Fruit fly (Drosophila melanogaster): ENCODE results near the gene asun.
A peak's percentile ranks its signal among the peaks of the same experiment; 100 is the strongest.

Gene asun

dm6 chr3R:16282080-16282690 lies 18.1 kb downstream of the asun start:
- TF ChIP-seq Snoo (tag; optimal IDR thresholded peaks at IDR 0.05) (no peak), CG13204 (GFP tag; optimal IDR thresholded peaks at IDR 0.05) (peak; percentile 22), Pif1B (GFP tag; optimal IDR thresholded peaks at IDR 0.05) (no peak), Pif1A (GFP tag; optimal IDR thresholded peaks at IDR 0.05) (no peak), CG34367 (tag; optimal IDR thresholded peaks at IDR 0.05) (no peak), EcR (GFP tag; optimal IDR thresholded peaks at IDR 0.05) (peak; percentile 95), CG12605 (GFP tag; IDR thresholded peaks at IDR 0.05) (no peak), CG9948 (tag; optimal IDR thresholded peaks at IDR 0.05) (no peak), CG8159 (tag; optimal IDR thresholded peaks at IDR 0.05) (no peak), gl (tag; optimal IDR thresholded peaks at IDR 0.05) (peak; percentile 22), CG14655 (GFP tag; optimal IDR thresholded peaks at IDR 0.05) (no peak), D1 (tag; optimal IDR thresholded peaks at IDR 0.05) (no peak), CG10348 (GFP tag; IDR thresholded peaks at IDR 0.05) (no peak), rn (GFP tag; IDR thresholded peaks at IDR 0.05) (no peak), CG32121 (GFP tag; IDR thresholded peaks at IDR 0.05) (no peak), CG8301 (tag; optimal IDR thresholded peaks at IDR 0.05) (no peak), CG4496 (GFP tag; IDR thresholded peaks at IDR 0.05) (no peak), CG17806 (tag; optimal IDR thresholded peaks at IDR 0.05) (no peak)

- TF ChIP-seq Pif1B (GFP tag; optimal IDR thresholded peaks at IDR 0.05) (no peak), CG10348 (GFP tag; IDR thresholded peaks at IDR 0.05) (no peak)
Measured at dm6 chr3R:16284481-16284880, 20.4 kb downstream of the asun start.

dm6 chr3R:16284901-16285300 lies 20.8 kb downstream of the asun start:
- TF ChIP-seq CG9948 (tag; optimal IDR thresholded peaks at IDR 0.05) = no peak
- no peak for TF ChIP-seq CG8159 (tag; optimal IDR thresholded peaks at IDR 0.05)
- peak; percentile 57 for TF ChIP-seq EcR (GFP tag; optimal IDR thresholded peaks at IDR 0.05)
- no peak for TF ChIP-seq CG34367 (tag; optimal IDR thresholded peaks at IDR 0.05)
- TF ChIP-seq CG8301 (tag; optimal IDR thresholded peaks at IDR 0.05) = no peak

- TF ChIP-seq EcR (GFP tag; optimal IDR thresholded peaks at IDR 0.05) = no peak
- TF ChIP-seq CG4496 (GFP tag; IDR thresholded peaks at IDR 0.05) = no peak
- no peak for TF ChIP-seq CG10348 (GFP tag; IDR thresholded peaks at IDR 0.05)
- TF ChIP-seq CG8159 (tag; optimal IDR thresholded peaks at IDR 0.05) = no peak
- no peak for TF ChIP-seq D1 (tag; optimal IDR thresholded peaks at IDR 0.05)
- TF ChIP-seq CG8301 (tag; optimal IDR thresholded peaks at IDR 0.05) = no peak
- no peak for TF ChIP-seq Pif1A (GFP tag; optimal IDR thresholded peaks at IDR 0.05)
- no peak for TF ChIP-seq CG17806 (tag; optimal IDR thresholded peaks at IDR 0.05)
- TF ChIP-seq Ets98B (GFP tag; IDR thresholded peaks at IDR 0.05) = no peak
- no peak for TF ChIP-seq CG15710 (tag; optimal IDR thresholded peaks at IDR 0.05)
- TF ChIP-seq CG12605 (GFP tag; IDR thresholded peaks at IDR 0.05) = no peak
- TF ChIP-seq CG13204 (GFP tag; optimal IDR thresholded peaks at IDR 0.05) = no peak
- TF ChIP-seq CG14655 (GFP tag; optimal IDR thresholded peaks at IDR 0.05) = no peak
- TF ChIP-seq gl (tag; optimal IDR thresholded peaks at IDR 0.05) = no peak
- TF ChIP-seq CG34367 (tag; optimal IDR thresholded peaks at IDR 0.05) = no peak
- no peak for TF ChIP-seq Pif1B (GFP tag; optimal IDR thresholded peaks at IDR 0.05)
- TF ChIP-seq Snoo (tag; optimal IDR thresholded peaks at IDR 0.05) = no peak
- TF ChIP-seq CG9948 (tag; optimal IDR thresholded peaks at IDR 0.05) = no peak
- TF ChIP-seq rn (GFP tag; IDR thresholded peaks at IDR 0.05) = no peak
Measured at dm6 chr3R:16285612-16286188, 21.6 kb downstream of the asun start.

- TF ChIP-seq CG32121 (GFP tag; IDR thresholded peaks at IDR 0.05) (no peak), Ets98B (GFP tag; IDR thresholded peaks at IDR 0.05) (0 out of 2 replicates have a peak, but pooled peaks have one; percentile 21), EcR (GFP tag; optimal IDR thresholded peaks at IDR 0.05) (peak; percentile 46), gl (tag; optimal IDR thresholded peaks at IDR 0.05) (peak; percentile 7), fd96Ca (GFP tag; IDR thresholded peaks at IDR 0.05) (no peak), CG12605 (GFP tag; IDR thresholded peaks at IDR 0.05) (0 out of 2 replicates have a peak, but pooled peaks have one; percentile 12), rn (GFP tag; IDR thresholded peaks at IDR 0.05) (no peak), CG34367 (tag; optimal IDR thresholded peaks at IDR 0.05) (no peak), CG13204 (GFP tag; optimal IDR thresholded peaks at IDR 0.05) (peak; percentile 31)
Measured at dm6 chr3R:16287171-16287570, 23.1 kb downstream of the asun start.

- no peak for TF ChIP-seq gl (tag; optimal IDR thresholded peaks at IDR 0.05)
Measured at dm6 chr3R:16287850-16288249, 23.8 kb downstream of the asun start.

dm6 chr3R:16288714-16289291 lies 24.7 kb downstream of the asun start:
- peak; percentile 90 for TF ChIP-seq EcR (GFP tag; optimal IDR thresholded peaks at IDR 0.05)
- peak; percentile 1 for TF ChIP-seq CG8159 (tag; optimal IDR thresholded peaks at IDR 0.05)
- TF ChIP-seq CG9948 (tag; optimal IDR thresholded peaks at IDR 0.05) = no peak
- peak; percentile 38 for TF ChIP-seq gl (tag; optimal IDR thresholded peaks at IDR 0.05)

All from whole organism, pupa.